Fruit fly (Drosophila melanogaster): ENCODE data around the gene ogre.

Gene ogre

DNA sequence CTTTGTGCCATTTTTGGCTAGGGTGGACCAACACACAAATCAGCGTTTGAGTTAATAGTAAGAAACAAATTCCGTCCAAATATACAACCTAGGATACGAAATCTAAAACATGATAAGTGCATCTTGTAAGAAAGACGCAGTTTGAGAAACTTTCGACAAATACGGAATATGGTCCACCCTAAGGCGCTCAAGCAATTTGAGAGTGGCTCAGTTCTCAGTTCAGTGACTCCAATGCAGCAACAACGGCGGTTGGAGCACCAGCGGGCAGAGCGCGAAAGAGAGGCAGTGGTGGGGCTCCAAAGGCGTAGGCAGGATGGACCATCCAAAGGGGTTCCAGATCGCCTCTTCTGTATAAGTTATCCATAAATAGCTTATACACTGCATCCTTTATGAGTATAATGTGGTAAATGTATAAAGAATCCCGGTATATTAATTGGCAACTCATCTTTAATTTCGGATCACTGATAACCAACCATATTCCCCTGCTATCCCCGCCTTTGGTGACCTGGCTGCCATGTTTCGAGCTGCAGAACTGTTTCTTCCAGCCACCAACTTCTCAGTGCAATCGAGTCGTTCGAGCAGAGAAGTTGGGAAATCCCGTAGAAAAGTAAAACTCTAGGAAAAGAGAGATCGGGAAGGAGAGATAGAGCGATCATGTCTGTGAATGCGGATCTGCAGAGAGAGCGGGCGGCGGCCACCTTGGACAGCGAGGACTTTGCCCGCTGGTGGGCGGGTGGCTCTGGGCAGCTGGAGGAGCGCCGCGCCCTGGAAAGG is 21.6 kb downstream of the ogre start, which contains the start of gene CG4586 (continued):
- peak; percentile 96 for TF ChIP-seq repo (GFP tag; optimal IDR thresholded peaks at IDR 0.05)
- TF ChIP-seq YL-1 (GFP tag; optimal IDR thresholded peaks at IDR 0.05), result peak; percentile 78
- peak; percentile 91 for TF ChIP-seq CG1529 (GFP tag; optimal IDR thresholded peaks at IDR 0.05)
- peak; percentile 88 for TF ChIP-seq CG18011 (GFP tag; optimal IDR thresholded peaks at IDR 0.05)
- TF ChIP-seq mld (GFP tag; IDR thresholded peaks at IDR 0.05; ENCODE audit: partially characterized antibody), result no peak
- TF ChIP-seq gce (GFP tag; IDR thresholded peaks at IDR 0.05), result peak; percentile 92
- no peak for TF ChIP-seq CG7745 (tag; optimal IDR thresholded peaks at IDR 0.05)
- peak; percentile 92 for TF ChIP-seq Blimp-1 (GFP tag; optimal IDR thresholded peaks at IDR 0.05)
- TF ChIP-seq vfl (GFP tag; optimal IDR thresholded peaks at IDR 0.05), result peak; percentile 94
- TF ChIP-seq Abd-B (GFP tag; optimal IDR thresholded peaks at IDR 0.05), result peak; percentile 70
- peak; percentile 80 for TF ChIP-seq CG17802 (tag; optimal IDR thresholded peaks at IDR 0.05)
- peak; percentile 97 for TF ChIP-seq ems (GFP tag; optimal IDR thresholded peaks at IDR 0.05)
- peak; percentile 91 for TF ChIP-seq ash1 (GFP tag; optimal IDR thresholded peaks at IDR 0.05)
- peak; percentile 54 for TF ChIP-seq psq (GFP tag; optimal IDR thresholded peaks at IDR 0.05)
- no peak for TF ChIP-seq inv (GFP tag; IDR thresholded peaks at IDR 0.05; ENCODE audit: partially characterized antibody)
- peak; percentile 64; the same call in 1 of the 2 replicates for TF ChIP-seq CkIIα-i1 (GFP tag; IDR thresholded peaks at IDR 0.05)
- peak; percentile 97 for TF ChIP-seq CG1603 (tag; optimal IDR thresholded peaks at IDR 0.05)
- peak; percentile 34 for TF ChIP-seq kni (GFP tag; optimal IDR thresholded peaks at IDR 0.05)
- TF ChIP-seq CoRest (tag; optimal IDR thresholded peaks at IDR 0.05), result peak; percentile 87
- no peak for TF ChIP-seq CG42726 (GFP tag; IDR thresholded peaks at IDR 0.05; ENCODE audit: partially characterized antibody)
- no peak for TF ChIP-seq zen2 (GFP tag; IDR thresholded peaks at IDR 0.05; ENCODE audit: partially characterized antibody)
- TF ChIP-seq CrebB (tag; optimal IDR thresholded peaks at IDR 0.05), result peak; percentile 97

DNA sequence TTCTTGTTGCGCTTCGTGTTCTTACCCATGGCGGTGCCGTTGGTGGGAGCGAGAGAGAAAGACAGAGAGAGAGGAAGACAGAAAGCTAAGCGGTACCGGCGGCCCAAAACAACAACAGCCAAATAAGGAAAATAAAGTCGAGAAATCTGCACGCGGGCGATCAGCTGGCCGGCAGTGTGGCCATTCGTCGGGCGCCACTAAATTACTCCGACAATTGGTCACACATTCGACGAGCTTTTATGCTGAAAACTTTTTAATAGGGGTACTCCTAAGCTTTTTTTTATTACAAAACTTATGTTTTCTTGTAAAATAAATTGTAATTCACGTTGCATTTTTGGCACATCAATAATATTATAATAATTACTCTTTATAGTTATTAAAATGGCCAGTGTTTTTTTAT is 22.6 kb downstream of the ogre start, which contains the start of gene Setd3:
TSS of gene Setd3 (minus strand) at position 187 of the 400 bp plus-strand sequence.
- TF ChIP-seq CG10959 (GFP tag; IDR thresholded peaks at IDR 0.05), result no peak
- TF ChIP-seq CG31224 (GFP tag; IDR thresholded peaks at IDR 0.05), result no peak
- peak; percentile 28 for TF ChIP-seq CG12659 (GFP tag; optimal IDR thresholded peaks at IDR 0.05)
- TF ChIP-seq cas (GFP tag; IDR thresholded peaks at IDR 0.05), result no peak
- peak; percentile 17 for TF ChIP-seq CoRest (tag; optimal IDR thresholded peaks at IDR 0.05)
- TF ChIP-seq Xrp1 (GFP tag; IDR thresholded peaks at IDR 0.05), result peak; percentile 27; the same call in 1 of the 2 replicates
- peak; percentile 30 for TF ChIP-seq Fer3 (tag; optimal IDR thresholded peaks at IDR 0.05)
- TF ChIP-seq dpn (GFP tag; optimal IDR thresholded peaks at IDR 0.05), result no peak
- TF ChIP-seq HLH4C (GFP tag; IDR thresholded peaks at IDR 0.05; ENCODE audit: partially characterized antibody), result no peak
- no peak for TF ChIP-seq CG17568 (GFP tag; optimal IDR thresholded peaks at IDR 0.05)
- peak; percentile 4 for TF ChIP-seq CG2712 (tag; optimal IDR thresholded peaks at IDR 0.05)
- TF ChIP-seq dati (GFP tag; IDR thresholded peaks at IDR 0.05), result no peak
- TF ChIP-seq CG3163 (GFP tag; optimal IDR thresholded peaks at IDR 0.05), result no peak
- no peak for TF ChIP-seq Bteb2 (GFP tag; optimal IDR thresholded peaks at IDR 0.05)
- TF ChIP-seq CG34224 (GFP tag; IDR thresholded peaks at IDR 0.05; ENCODE audit: partially characterized antibody), result no peak
- no peak for TF ChIP-seq CG14441 (GFP tag; IDR thresholded peaks at IDR 0.05)
- TF ChIP-seq Neu2 (GFP tag; optimal IDR thresholded peaks at IDR 0.05; ENCODE audit: borderline replicate concordance), result no peak
- peak in 1 of 2 experiments; percentile 86 for TF ChIP-seq crp (GFP tag; optimal IDR thresholded peaks at IDR 0.05)
- peak; percentile 20 for TF ChIP-seq Hmr (GFP tag; optimal IDR thresholded peaks at IDR 0.05)
- TF ChIP-seq CG10209 (GFP tag; optimal IDR thresholded peaks at IDR 0.05), result no peak
- peak; percentile 85 for TF ChIP-seq gsb-n (tag; optimal IDR thresholded peaks at IDR 0.05)
- TF ChIP-seq YL-1 (GFP tag; optimal IDR thresholded peaks at IDR 0.05), result peak; percentile 14
- TF ChIP-seq Dp (GFP tag; optimal IDR thresholded peaks at IDR 0.05), result peak; percentile 41
- TF ChIP-seq CG11695 (GFP tag; IDR thresholded peaks at IDR 0.05), result no peak
- TF ChIP-seq nerfin-2 (GFP tag; IDR thresholded peaks at IDR 0.05; ENCODE audit: partially characterized antibody), result no peak
- TF ChIP-seq Vsx1 (GFP tag; optimal IDR thresholded peaks at IDR 0.05), result no peak
- no peak for TF ChIP-seq Tbp (GFP tag; optimal IDR thresholded peaks at IDR 0.05)
- no peak for TF ChIP-seq Lim3 (GFP tag; IDR thresholded peaks at IDR 0.05)

All from whole organism, embryonic.